Fruit fly (Drosophila melanogaster) whole organism, embryonic: ENCODE measurements around the gene scramb2.

Experiments
- ATbp ChIP-seq: fragments of 200-800 bp; sonication (Bioruptor generic); optimal IDR thresholded peaks from 2 replicates; lab custom pipeline; 2017; ENCODE audit warnings: missing biosample characterization, mild to moderate bottlenecking, missing genetic modification characterization, missing genetic modification reagents
- Abd-B ChIP-seq: fragments of 200-800 bp; sonication (Bioruptor generic); optimal IDR thresholded peaks from 2 replicates; lab custom pipeline; 2018; ENCODE audit warnings: missing biosample characterization, mild to moderate bottlenecking, missing genetic modification characterization, moderate library complexity
- Atf3 ChIP-seq: fragments of 200-800 bp; sonication (Bioruptor generic); optimal IDR thresholded peaks from 3 replicates; lab custom pipeline; 2016; ENCODE audit warnings: missing biosample characterization, missing genetic modification characterization
- Bdp1 ChIP-seq: fragments of 200-800 bp; sonication (Bioruptor generic); optimal IDR thresholded peaks from 3 replicates; lab custom pipeline; 2016; ENCODE audit warnings: missing biosample characterization, missing genetic modification characterization
- Bgb ChIP-seq: fragments of 200-800 bp; sonication (Bioruptor generic); IDR thresholded peaks from 2 replicates; pipeline ENCODE4 v1.3.6; 2022; ENCODE audit warnings: missing biosample characterization, missing genetic modification characterization; ENCODE audit not compliant: partially characterized antibody
- CG10209 ChIP-seq: fragments of 200-800 bp; sonication (Bioruptor generic); optimal IDR thresholded peaks from 3 replicates; lab custom pipeline; 2017; ENCODE audit warnings: missing biosample characterization, mild to moderate bottlenecking, missing genetic modification characterization, missing genetic modification reagents
- CG10274 ChIP-seq: fragments of 200-800 bp; sonication (Bioruptor generic); optimal IDR thresholded peaks from 3 replicates; lab custom pipeline; 2017; ENCODE audit warnings: missing biosample characterization, mild to moderate bottlenecking, missing genetic modification characterization
- CG10565 ChIP-seq: fragments of 200-800 bp; sonication (Bioruptor generic); optimal IDR thresholded peaks from 3 replicates; lab custom pipeline; 2016; ENCODE audit warnings: missing biosample characterization, mild to moderate bottlenecking, missing genetic modification characterization
- CG11093 ChIP-seq: fragments of 200-800 bp; sonication (Bioruptor generic); IDR thresholded peaks from 3 replicates; pipeline ENCODE4 v1.3.6; 2022; ENCODE audit warnings: missing biosample characterization, missing genetic modification characterization
- CG13296 ChIP-seq: fragments of 200-800 bp; sonication (Bioruptor generic); optimal IDR thresholded peaks from 3 replicates; lab custom pipeline; 2018; ENCODE audit warnings: missing biosample characterization, mild to moderate bottlenecking, missing genetic modification characterization
- CG13775 ChIP-seq: fragments of 200-800 bp; sonication (Bioruptor generic); optimal IDR thresholded peaks from 3 replicates; lab custom pipeline; 2017; ENCODE audit warnings: missing biosample characterization, mild to moderate bottlenecking, missing genetic modification characterization
- CG15514 ChIP-seq: fragments of 200-800 bp; sonication (Bioruptor generic); optimal IDR thresholded peaks from 3 replicates; lab custom pipeline; 2017; ENCODE audit warnings: missing biosample characterization, missing genetic modification characterization, mild to moderate bottlenecking, moderate library complexity, missing genetic modification reagents
- CG15601 ChIP-seq: fragments of 200-800 bp; sonication (Bioruptor generic); optimal IDR thresholded peaks from 3 replicates; lab custom pipeline; 2019; ENCODE audit warnings: missing biosample characterization, mild to moderate bottlenecking, missing genetic modification characterization, moderate library complexity
- CG15696 ChIP-seq: fragments of 200-800 bp; sonication (Bioruptor generic); optimal IDR thresholded peaks from 2 replicates; lab custom pipeline; 2019; ENCODE audit warnings: missing biosample characterization, mild to moderate bottlenecking, missing genetic modification characterization, moderate library complexity
- CG17361 ChIP-seq: fragments of 200-800 bp; sonication (Bioruptor generic); IDR thresholded peaks from 3 replicates; pipeline ENCODE4 v1.3.6; 2022; ENCODE audit warnings: missing biosample characterization, missing genetic modification characterization
- CG17568 ChIP-seq: fragments of 200-800 bp; sonication (Bioruptor generic); optimal IDR thresholded peaks from 2 replicates; lab custom pipeline; 2018; ENCODE audit warnings: missing biosample characterization, mild to moderate bottlenecking, missing genetic modification characterization, moderate library complexity
- CG18764 ChIP-seq: fragments of 200-800 bp; sonication (Bioruptor generic); optimal IDR thresholded peaks from 3 replicates; lab custom pipeline; 2016; ENCODE audit warnings: missing biosample characterization, missing genetic modification characterization
- CG2199 ChIP-seq: fragments of 200-800 bp; sonication (Bioruptor generic); IDR thresholded peaks from 3 replicates; pipeline ENCODE4 v1.3.6; 2022; ENCODE audit warnings: missing biosample characterization, missing genetic modification characterization
- CG3281 ChIP-seq: fragments of 200-800 bp; sonication (Bioruptor generic); optimal IDR thresholded peaks from 3 replicates; lab custom pipeline; 2017; ENCODE audit warnings: missing biosample characterization, mild to moderate bottlenecking, missing genetic modification characterization
- CG4282 ChIP-seq: fragments of 200-800 bp; sonication (Bioruptor generic); optimal IDR thresholded peaks from 2 replicates; lab custom pipeline; 2016; ENCODE audit warnings: missing biosample characterization, missing genetic modification characterization
- CG7745 ChIP-seq: fragments of 200-800 bp; sonication (Bioruptor generic); optimal IDR thresholded peaks from 2 replicates; lab custom pipeline; 2018; ENCODE audit warnings: missing biosample characterization, mild to moderate bottlenecking, missing genetic modification characterization, moderate library complexity
- CG7963 ChIP-seq: fragments of 200-800 bp; sonication (Bioruptor generic); IDR thresholded peaks from 3 replicates; pipeline ENCODE4 v1.3.6; 2022; ENCODE audit warnings: missing biosample characterization, missing genetic modification characterization; ENCODE audit not compliant: partially characterized antibody
- CG8388 ChIP-seq: fragments of 200-800 bp; sonication (Bioruptor generic); optimal IDR thresholded peaks from 2 replicates; lab custom pipeline; 2019; ENCODE audit warnings: missing biosample characterization, mild to moderate bottlenecking, missing genetic modification characterization, moderate library complexity
- CG9797 ChIP-seq: fragments of 200-800 bp; sonication (Bioruptor generic); optimal IDR thresholded peaks from 3 replicates; lab custom pipeline; 2018; ENCODE audit warnings: missing biosample characterization, mild to moderate bottlenecking, missing genetic modification characterization
- Chrac-16 ChIP-seq: fragments of 200-800 bp; sonication (Bioruptor generic); optimal IDR thresholded peaks from 3 replicates; lab custom pipeline; 2016; ENCODE audit warnings: missing biosample characterization, missing genetic modification characterization
- Deaf1 ChIP-seq: fragments of 200-800 bp; optimal IDR thresholded peaks from 3 replicates; lab custom pipeline; 2019; ENCODE audit warnings: missing biosample characterization, mild to moderate bottlenecking, missing genetic modification characterization, moderate library complexity
- Dll ChIP-seq: fragments of 200-800 bp; sonication (Bioruptor generic); IDR thresholded peaks from 4 replicates; pipeline ENCODE4 v1.3.6; 2022; ENCODE audit warnings: missing biosample characterization, missing genetic modification characterization; ENCODE audit not compliant: partially characterized antibody
- Elba2 ChIP-seq: fragments of 200-800 bp; sonication (Bioruptor generic); optimal IDR thresholded peaks from 3 replicates; lab custom pipeline; 2016; ENCODE audit warnings: missing biosample characterization, missing genetic modification characterization
- Gsc ChIP-seq: fragments of 200-800 bp; sonication (Bioruptor generic); IDR thresholded peaks from 2 replicates; pipeline ENCODE4 v1.3.6; 2022; ENCODE audit warnings: missing biosample characterization, missing genetic modification characterization
- HmgD ChIP-seq: fragments of 200-800 bp; sonication (Bioruptor generic); optimal IDR thresholded peaks from 3 replicates; lab custom pipeline; 2016; ENCODE audit warnings: missing biosample characterization, missing genetic modification characterization
- Jarid2 ChIP-seq: fragments of 200-800 bp; sonication (Bioruptor generic); optimal IDR thresholded peaks from 3 replicates; lab custom pipeline; 2017; ENCODE audit warnings: mild to moderate bottlenecking, missing biosample characterization, missing genetic modification reagents, missing genetic modification characterization
- Lpt ChIP-seq: fragments of >200 bp; optimal IDR thresholded peaks from 2 replicates; lab custom pipeline; 2018; ENCODE audit warnings: missing biosample characterization, missing genetic modification characterization
- Max ChIP-seq: fragments of 200-800 bp; sonication (Bioruptor generic); optimal IDR thresholded peaks from 2 replicates; lab custom pipeline; 2016; ENCODE audit warnings: missing biosample characterization, mild to moderate bottlenecking, missing genetic modification characterization
- NFAT ChIP-seq: fragments of 200-800 bp; sonication (Bioruptor generic); IDR thresholded peaks from 2 replicates; pipeline ENCODE4 v1.3.6; 2022; ENCODE audit warnings: missing biosample characterization, missing genetic modification characterization
- Opbp ChIP-seq: fragments of 200-800 bp; sonication (Bioruptor generic); IDR thresholded peaks from 3 replicates; pipeline ENCODE4 v1.3.6; 2022; ENCODE audit warnings: missing biosample characterization, missing genetic modification characterization; ENCODE audit not compliant: partially characterized antibody
- Ssrp ChIP-seq: fragments of 200-800 bp; sonication (Bioruptor generic); optimal IDR thresholded peaks from 2 replicates; lab custom pipeline; 2018; ENCODE audit warnings: missing biosample characterization, mild to moderate bottlenecking, missing genetic modification characterization, moderate library complexity
- Stat92E ChIP-seq, 3 experiments: fragments of >200 bp in 2 of 3; fragments of 200-800 bp in 1 of 3; sonication (Bioruptor generic) in 1 of 3; optimal IDR thresholded peaks; 2 replicates each; lab custom pipeline; 2017 to 2019; ENCODE audit warnings: missing biosample characterization in 3 of 3, missing genetic modification characterization in 3 of 3, mild to moderate bottlenecking in 1 of 3, moderate library complexity in 1 of 3
- Trl ChIP-seq, 3 experiments: fragments of >200 bp in 2 of 3; fragments of 200-800 bp in 1 of 3; sonication (Bioruptor generic) in 1 of 3; optimal IDR thresholded peaks; 2 replicates in 1 of 3; 3 replicates in 2 of 3; lab custom pipeline; 2016 to 2017; ENCODE audit warnings: missing biosample characterization in 1 of 3, missing genetic modification characterization in 1 of 3
- ab ChIP-seq: fragments of 200-800 bp; sonication (Bioruptor generic); optimal IDR thresholded peaks from 2 replicates; lab custom pipeline; 2016; ENCODE audit warnings: missing biosample characterization, missing genetic modification characterization
- ash1 ChIP-seq: fragments of 200-800 bp; sonication (Bioruptor generic); optimal IDR thresholded peaks from 2 replicates; lab custom pipeline; 2018; ENCODE audit warnings: missing biosample characterization, mild to moderate bottlenecking, missing genetic modification characterization
- bowl ChIP-seq: fragments of 200-800 bp; sonication (Bioruptor generic); IDR thresholded peaks from 2 replicates; pipeline ENCODE4 v1.3.6; 2022; ENCODE audit warnings: missing biosample characterization, missing genetic modification characterization
- her ChIP-seq: fragments of 200-800 bp; sonication (Bioruptor generic); optimal IDR thresholded peaks from 2 replicates; lab custom pipeline; 2016; ENCODE audit warnings: missing biosample characterization, missing genetic modification characterization
- jumu ChIP-seq: fragments of 200-800 bp; sonication (Bioruptor generic); optimal IDR thresholded peaks from 3 replicates; lab custom pipeline; 2016; ENCODE audit warnings: missing biosample characterization, missing genetic modification characterization
- kah ChIP-seq: fragments of 200-800 bp; sonication (Bioruptor generic); optimal IDR thresholded peaks from 2 replicates; lab custom pipeline; 2018; ENCODE audit warnings: missing biosample characterization, mild to moderate bottlenecking, missing genetic modification characterization
- lola ChIP-seq, 3 experiments: fragments of >200 bp in 2 of 3; fragments of 200-800 bp in 1 of 3; sonication (Bioruptor generic) in 1 of 3; optimal IDR thresholded peaks; 2 replicates each; lab custom pipeline; 2017 to 2019; ENCODE audit warnings: missing biosample characterization in 3 of 3, missing genetic modification characterization in 3 of 3, mild to moderate bottlenecking in 1 of 3, moderate library complexity in 1 of 3
- psq ChIP-seq: fragments of 200-800 bp; sonication (Bioruptor generic); optimal IDR thresholded peaks from 2 replicates; lab custom pipeline; 2017; ENCODE audit warnings: missing biosample characterization, missing genetic modification characterization
- sim ChIP-seq: fragments of 200-800 bp; sonication (Bioruptor generic); IDR thresholded peaks from 2 replicates; pipeline ENCODE4 v1.3.6; 2022; ENCODE audit warnings: missing biosample characterization, missing genetic modification characterization
- sima ChIP-seq: fragments of 200-800 bp; sonication (Bioruptor generic); optimal IDR thresholded peaks from 2 replicates; lab custom pipeline; 2016; ENCODE audit warnings: missing biosample characterization, missing genetic modification characterization
- tgo ChIP-seq: fragments of 200-800 bp; sonication (Bioruptor generic); IDR thresholded peaks from 3 replicates; pipeline ENCODE4 v1.3.6; 2022; ENCODE audit warnings: missing biosample characterization, missing genetic modification characterization
- twi ChIP-seq: fragments of 200-800 bp; optimal IDR thresholded peaks from 2 replicates; lab custom pipeline; 2019; ENCODE audit warnings: missing biosample characterization, mild to moderate bottlenecking, missing genetic modification characterization, moderate library complexity

scramb2 gene

dm6 chr3L:3054851-3055250 is 8.2 kb upstream of the scramb2 start, which contains the start of gene CG16753 (continued):
- TF ChIP-seq CG3281 (GFP tag; lab: Kevin White, UChicago): no peak
- no peak for TF ChIP-seq Stat92E (GFP tag; optimal IDR thresholded peaks at IDR 0.05; lab: Kevin White, UChicago)
- no peak for TF ChIP-seq Chrac-16 (GFP tag; lab: Kevin White, UChicago)
- TF ChIP-seq kah (GFP tag; lab: Kevin White, UChicago): no peak
- TF ChIP-seq Dll (GFP tag; lab: Robert Waterston, UW): peak; percentile 63; the same call in 2 of the 4 replicates
- TF ChIP-seq Max (GFP tag; lab: Kevin White, UChicago): peak; percentile 35
- no peak for TF ChIP-seq CG17568 (GFP tag; lab: Kevin White, UChicago)
- no peak for TF ChIP-seq Ssrp (tag; lab: Kevin White, UChicago)
- TF ChIP-seq CG11093 (GFP tag; lab: Robert Waterston, UW): no peak
- TF ChIP-seq ash1: no peak
- TF ChIP-seq CG15601: no peak
- no peak for TF ChIP-seq Abd-B (GFP tag; lab: Kevin White, UChicago)
- no peak for TF ChIP-seq Atf3
- TF ChIP-seq her: no peak
- no peak for TF ChIP-seq NFAT
- no peak for TF ChIP-seq CG10209 (GFP tag; lab: Kevin White, UChicago)
- TF ChIP-seq CG18764 (GFP tag; lab: Kevin White, UChicago): no peak
- no peak for TF ChIP-seq Elba2 (GFP tag; lab: Kevin White, UChicago)
- TF ChIP-seq Lpt (GFP tag; lab: Kevin White, UChicago): no peak
- no peak for TF ChIP-seq CG8388
- TF ChIP-seq Deaf1: no peak
- peak; percentile 62; the same call in 2 of the 3 replicates for TF ChIP-seq Opbp (GFP tag; lab: Robert Waterston, UW)
- TF ChIP-seq lola (GFP tag; optimal IDR thresholded peaks at IDR 0.05; lab: Kevin White, UChicago): no peak
- TF ChIP-seq tgo (GFP tag; lab: Robert Waterston, UW): no peak
- no peak for TF ChIP-seq CG15696
- no peak for TF ChIP-seq CG13775
- no peak for TF ChIP-seq HmgD (GFP tag; lab: Kevin White, UChicago)
- TF ChIP-seq CG17361: no peak
- peak; percentile 12 for TF ChIP-seq CG9797 (GFP tag; lab: Kevin White, UChicago)
- TF ChIP-seq CG7963 (GFP tag; lab: Robert Waterston, UW): peak; percentile 67
- TF ChIP-seq bowl: no peak
- no peak for TF ChIP-seq CG13296 (GFP tag; lab: Kevin White, UChicago)
- no peak for TF ChIP-seq CG10274 (GFP tag; lab: Kevin White, UChicago)
- TF ChIP-seq Gsc (GFP tag; lab: Robert Waterston, UW): no peak
- no peak for TF ChIP-seq Jarid2 (GFP tag; lab: Kevin White, UChicago)
- TF ChIP-seq CG10565 (GFP tag; lab: Kevin White, UChicago): no peak
- TF ChIP-seq Trl (optimal IDR thresholded peaks at IDR 0.05; lab: Kevin White, UChicago): no peak
- no peak for TF ChIP-seq Trl (GFP tag; optimal IDR thresholded peaks at IDR 0.05; lab: Kevin White, UChicago)
- peak; percentile 35 for TF ChIP-seq Bgb (GFP tag; lab: Robert Waterston, UW)
- no peak for TF ChIP-seq CG15514 (GFP tag; lab: Kevin White, UChicago)
- no peak for TF ChIP-seq CG2199 (GFP tag; lab: Robert Waterston, UW)
- no peak for TF ChIP-seq sima (GFP tag; lab: Kevin White, UChicago)
- no peak for TF ChIP-seq ab (GFP tag; lab: Kevin White, UChicago)
- TF ChIP-seq CG7745 (tag; lab: Kevin White, UChicago): no peak
- TF ChIP-seq psq (GFP tag; lab: Kevin White, UChicago): no peak
- no peak for TF ChIP-seq Bdp1 (GFP tag; lab: Kevin White, UChicago)
- no peak for TF ChIP-seq sim (GFP tag; lab: Robert Waterston, UW)
- no peak for TF ChIP-seq jumu (GFP tag; lab: Kevin White, UChicago)
- TF ChIP-seq ATbp (GFP tag; lab: Kevin White, UChicago): no peak
- TF ChIP-seq twi (tag; lab: Kevin White, UChicago): no peak
- no peak for TF ChIP-seq CG4282 (GFP tag; lab: Kevin White, UChicago)
